Worm (Caenorhabditis elegans) whole organism, L3 larva: ENCODE measurements around the gene C34C6.10.

Experiments
- ZK546.5 ChIP-seq: sonication (generic microtip); optimal IDR thresholded peaks from 2 replicates; lab custom pipeline; 2017; ENCODE audit warnings: missing biosample characterization, missing genetic modification characterization
- ceh-82 ChIP-seq: fragments of 150-350 bp; optimal IDR thresholded peaks from 2 replicates; lab custom pipeline; 2014; ENCODE audit warnings: missing biosample characterization, missing genetic modification characterization
- elt-3 ChIP-seq, 3 experiments: fragments of 150-350 bp in 1 of 3; sonication (generic microtip) in 2 of 3; optimal IDR thresholded peaks; 2 replicates in 2 of 3; 4 replicates in 1 of 3; lab custom pipeline; 2014 to 2017; ENCODE audit warnings: missing biosample characterization in 3 of 3, missing genetic modification characterization in 3 of 3
- fos-1 ChIP-seq: fragments of 150-350 bp; optimal IDR thresholded peaks from 2 replicates; lab custom pipeline; 2014; ENCODE audit warnings: missing biosample characterization, missing genetic modification characterization
- nhr-12 ChIP-seq: fragments of 150-350 bp; optimal IDR thresholded peaks from 2 replicates; lab custom pipeline; 2014; ENCODE audit warnings: missing biosample characterization, missing genetic modification characterization
- nhr-25 ChIP-seq: sonication (generic microtip); optimal IDR thresholded peaks from 2 replicates; lab custom pipeline; 2017; ENCODE audit warnings: missing biosample characterization, missing genetic modification characterization
- nhr-76 ChIP-seq: fragments of 150-350 bp; sonication (generic microtip); optimal IDR thresholded peaks from 5 replicates; lab custom pipeline; 2014; ENCODE audit warnings: missing biosample characterization, missing genetic modification characterization
- nhr-77 ChIP-seq: fragments of 150-350 bp; optimal IDR thresholded peaks from 2 replicates; lab custom pipeline; 2014; ENCODE audit warnings: missing biosample characterization, missing genetic modification characterization
- snpc-4 ChIP-seq: fragments of 150-350 bp; optimal IDR thresholded peaks from 2 replicates; lab custom pipeline; 2014; ENCODE audit warnings: missing biosample characterization, missing genetic modification characterization
- unc-39 ChIP-seq: sonication (generic microtip); optimal IDR thresholded peaks from 4 replicates; lab custom pipeline; 2017; ENCODE audit warnings: missing biosample characterization, missing genetic modification characterization
- ztf-11 ChIP-seq: fragments of 150-350 bp; optimal IDR thresholded peaks from 2 replicates; lab custom pipeline; 2014; ENCODE audit warnings: missing biosample characterization, missing genetic modification characterization
- ztf-4 ChIP-seq: fragments of 150-350 bp; optimal IDR thresholded peaks from 2 replicates; lab custom pipeline; 2014; ENCODE audit warnings: missing biosample characterization, missing genetic modification characterization

- TF ChIP-seq ZK546.5, result no peak
- no peak for TF ChIP-seq fos-1 (tag; lab: Kevin White, UChicago)
- TF ChIP-seq ztf-4 (tag; lab: Kevin White, UChicago), result no peak
- TF ChIP-seq nhr-77 (tag; lab: Kevin White, UChicago), result no peak
- no peak for TF ChIP-seq nhr-76 (tag; lab: Kevin White, UChicago)
- no peak for TF ChIP-seq ceh-82 (tag; lab: Kevin White, UChicago)
- TF ChIP-seq ztf-11 (tag; lab: Kevin White, UChicago), result no peak
- no peak for TF ChIP-seq snpc-4
- no peak for TF ChIP-seq nhr-25 (tag; lab: Kevin White, UChicago)
- TF ChIP-seq nhr-12, result no peak
- no peak for TF ChIP-seq elt-3 (tag; optimal IDR thresholded peaks at IDR 0.05; lab: Kevin White, UChicago)
- TF ChIP-seq unc-39 (tag; lab: Kevin White, UChicago), result no peak
These were observed 37.9 kb upstream of the C34C6.10 start for ce11 chrII:8733627-8734026.
